Worm (Caenorhabditis elegans) whole organism, L1 larva: ENCODE measurements around the gene nlp-53.

Experiments
- ama-1 ChIP-seq: fragments of 150-350 bp; optimal IDR thresholded peaks from 2 replicates; lab custom pipeline; 2014
- dpl-1 ChIP-seq, 3 experiments: fragments of 150-350 bp in 2 of 3; sonication (generic microtip) in 1 of 3; optimal IDR thresholded peaks; 2 replicates each; lab custom pipeline; 2014 to 2017; ENCODE audit warnings: missing biosample characterization in 3 of 3, missing genetic modification characterization in 3 of 3, missing genetic modification reagents in 3 of 3
- elt-2 ChIP-seq: sonication (generic microtip); optimal IDR thresholded peaks from 2 replicates; lab custom pipeline; 2016; ENCODE audit warnings: missing genetic modification characterization, mild to moderate bottlenecking, inconsistent platforms, missing compliant biosample characterization, missing genetic modification reagents
- nhr-237 ChIP-seq: fragments of 150-350 bp; optimal IDR thresholded peaks from 2 replicates; lab custom pipeline; 2014; ENCODE audit warnings: missing biosample characterization, missing genetic modification characterization
- nhr-47 ChIP-seq: sonication (generic microtip); optimal IDR thresholded peaks from 2 replicates; lab custom pipeline; 2016; ENCODE audit warnings: mild to moderate bottlenecking, missing genetic modification characterization, moderate library complexity, missing compliant biosample characterization
- nhr-77 ChIP-seq: fragments of 150-350 bp; optimal IDR thresholded peaks from 2 replicates; lab custom pipeline; 2014; ENCODE audit warnings: missing biosample characterization, missing genetic modification characterization
- pqm-1 ChIP-seq: sonication (generic microtip); optimal IDR thresholded peaks from 3 replicates; lab custom pipeline; 2017; ENCODE audit warnings: missing biosample characterization, missing genetic modification characterization
- snu-23 ChIP-seq: sonication (generic microtip); optimal IDR thresholded peaks from 2 replicates; lab custom pipeline; 2016; ENCODE audit warnings: missing genetic modification characterization, missing compliant biosample characterization

ce11 chrX:13632245-13632644 lies 13.6 kb downstream of the nlp-53 start:
- TF ChIP-seq dpl-1 (GFP tag; optimal IDR thresholded peaks at IDR 0.05; lab: Kevin White, UChicago) (no peak), nhr-77 (no peak), nhr-47 (tag; lab: Kevin White, UChicago) (no peak), pqm-1 (tag; lab: Kevin White, UChicago) (no peak), elt-2 (tag; lab: Kevin White, UChicago) (no peak), snu-23 (no peak), ama-1 (lab: Kevin White, UChicago) (no peak), nhr-237 (tag; lab: Kevin White, UChicago) (no peak)
